Worm (Caenorhabditis elegans): ENCODE results near the gene srx-87.

ce11 chrV:11610481-11610880 lies 45.8 kb downstream of the srx-87 start, which contains the start of gene sas-5:
- no peak for TF ChIP-seq unc-62 (GFP tag; optimal IDR thresholded peaks at IDR 0.05)
- TF ChIP-seq ces-1 (GFP tag; optimal IDR thresholded peaks at IDR 0.05), result peak; percentile 55
- peak; percentile 5 for TF ChIP-seq nhr-28 (tag; optimal IDR thresholded peaks at IDR 0.05)
- TF ChIP-seq snpc-4 (tag; optimal IDR thresholded peaks at IDR 0.05), result no peak
- TF ChIP-seq unc-39 (tag; optimal IDR thresholded peaks at IDR 0.05), result no peak
- TF ChIP-seq nhr-12 (tag; optimal IDR thresholded peaks at IDR 0.05), result peak; percentile 37
- peak; percentile 19 for TF ChIP-seq nhr-76 (tag; optimal IDR thresholded peaks at IDR 0.05)
- TF ChIP-seq sptf-1 (tag; optimal IDR thresholded peaks at IDR 0.05), result peak; percentile 94
